Fruit fly (Drosophila melanogaster) whole organism, pupa: Measurements from ENCODE around the gene ppan.

Experiments used
- CG13204 ChIP-seq: fragments of 200-800 bp; sonication (Bioruptor generic); optimal IDR thresholded peaks from 2 replicates; lab custom pipeline; 2018; ENCODE audit warnings: missing biosample characterization, mild to moderate bottlenecking, missing genetic modification characterization, moderate library complexity
- CG15710 ChIP-seq: fragments of 200-800 bp; sonication (Bioruptor generic); optimal IDR thresholded peaks from 2 replicates; lab custom pipeline; 2018; ENCODE audit warnings: missing biosample characterization, mild to moderate bottlenecking, missing genetic modification characterization, moderate library complexity
- CG32121 ChIP-seq: fragments of 200-800 bp; sonication (Bioruptor generic); IDR thresholded peaks from 2 replicates; pipeline ENCODE4 v1.3.6; 2022; ENCODE audit warnings: missing biosample characterization, missing genetic modification characterization
- CG4496 ChIP-seq: fragments of 200-800 bp; sonication (Bioruptor generic); IDR thresholded peaks from 3 replicates; pipeline ENCODE4 v1.3.6; 2022; ENCODE audit warnings: missing biosample characterization, missing genetic modification characterization
- CG8301 ChIP-seq: fragments of 200-800 bp; sonication (Bioruptor generic); optimal IDR thresholded peaks from 2 replicates; lab custom pipeline; 2018; ENCODE audit warnings: missing biosample characterization, mild to moderate bottlenecking, missing genetic modification characterization
- CG9948 ChIP-seq: fragments of 200-800 bp; sonication (Bioruptor generic); optimal IDR thresholded peaks from 2 replicates; lab custom pipeline; 2018; ENCODE audit warnings: missing biosample characterization, mild to moderate bottlenecking, missing genetic modification characterization, moderate library complexity
- D1 ChIP-seq: fragments of 200-800 bp; sonication (Bioruptor generic); optimal IDR thresholded peaks from 2 replicates; lab custom pipeline; 2018; ENCODE audit warnings: missing biosample characterization, mild to moderate bottlenecking, missing genetic modification characterization, moderate library complexity
- EcR ChIP-seq: fragments of 200-800 bp; sonication (Bioruptor generic); optimal IDR thresholded peaks from 3 replicates; lab custom pipeline; 2019; ENCODE audit warnings: missing biosample characterization, missing genetic modification characterization, mild to moderate bottlenecking, moderate library complexity, missing genetic modification reagents
- Ets98B ChIP-seq: fragments of 200-800 bp; sonication (Bioruptor generic); IDR thresholded peaks from 2 replicates; pipeline ENCODE4 v1.3.6; 2022; ENCODE audit warnings: missing biosample characterization, missing genetic modification characterization
- Pif1A ChIP-seq: fragments of 200-800 bp; sonication (Bioruptor generic); optimal IDR thresholded peaks from 3 replicates; lab custom pipeline; 2016; ENCODE audit warnings: missing biosample characterization, missing genetic modification characterization
- Pif1B ChIP-seq: fragments of 200-800 bp; sonication (Bioruptor generic); optimal IDR thresholded peaks from 3 replicates; lab custom pipeline; 2016; ENCODE audit warnings: missing biosample characterization, missing genetic modification characterization
- Snoo ChIP-seq: fragments of 200-800 bp; sonication (Bioruptor generic); optimal IDR thresholded peaks from 3 replicates; lab custom pipeline; 2017; ENCODE audit warnings: missing biosample characterization, mild to moderate bottlenecking, missing genetic modification characterization, inconsistent platforms
- gl ChIP-seq: fragments of 200-800 bp; sonication (Bioruptor generic); optimal IDR thresholded peaks from 2 replicates; lab custom pipeline; 2018; ENCODE audit warnings: missing biosample characterization, mild to moderate bottlenecking, missing genetic modification characterization

DNA sequence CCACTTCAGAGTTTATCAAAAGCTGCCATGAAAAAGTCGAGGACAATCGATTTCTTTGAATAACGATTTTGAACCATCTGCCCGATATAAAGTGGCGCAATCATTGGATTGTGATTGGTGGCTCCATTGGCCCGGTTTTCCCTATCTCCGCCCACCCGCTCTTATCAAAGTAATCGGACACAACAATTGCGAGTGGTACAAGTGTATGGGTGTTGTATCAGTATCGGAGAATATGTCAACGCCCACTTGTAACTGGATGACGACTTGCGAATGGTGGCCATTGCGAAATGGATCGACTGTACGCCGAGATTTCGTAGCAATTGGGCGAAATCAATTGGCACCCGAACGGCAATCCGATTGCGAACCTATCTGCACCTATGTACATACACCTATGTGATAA is 38.5 kb upstream of the ppan start:
- TF ChIP-seq CG15710 (tag; lab: Kevin White, UChicago) = no peak
- no peak for TF ChIP-seq EcR (GFP tag; lab: Kevin White, UChicago)
- TF ChIP-seq CG4496 = no peak
- TF ChIP-seq Pif1B (GFP tag; lab: Kevin White, UChicago) = no peak
- no peak for TF ChIP-seq CG13204
- no peak for TF ChIP-seq CG8301 (tag; lab: Kevin White, UChicago)
- no peak for TF ChIP-seq CG32121 (GFP tag; lab: Robert Waterston, UW)
- no peak for TF ChIP-seq D1 (tag; lab: Kevin White, UChicago)
- TF ChIP-seq Ets98B (GFP tag; lab: Robert Waterston, UW) = no peak
- no peak for TF ChIP-seq Snoo
- TF ChIP-seq Pif1A (GFP tag; lab: Kevin White, UChicago) = no peak
- no peak for TF ChIP-seq CG9948 (tag; lab: Kevin White, UChicago)
- TF ChIP-seq gl (tag; lab: Kevin White, UChicago) = no peak
